Fruit fly (Drosophila melanogaster): ENCODE data around the gene BOD1.

- TF ChIP-seq ttk (optimal IDR thresholded peaks at IDR 0.05): no peak
- TF ChIP-seq h (optimal IDR thresholded peaks at IDR 0.05): no peak
- no peak for TF ChIP-seq Sin3A (optimal IDR thresholded peaks at IDR 0.05)
- TF ChIP-seq psq (optimal IDR thresholded peaks at IDR 0.05): no peak
Observed at dm6 chr3R:27931461-27931860, 6.6 kb upstream of the BOD1 start.

Data from Kc167 (cell line).